Fruit fly (Drosophila melanogaster): ENCODE data around the gene Cyp6d5.

Cyp6d5 gene

DNA sequence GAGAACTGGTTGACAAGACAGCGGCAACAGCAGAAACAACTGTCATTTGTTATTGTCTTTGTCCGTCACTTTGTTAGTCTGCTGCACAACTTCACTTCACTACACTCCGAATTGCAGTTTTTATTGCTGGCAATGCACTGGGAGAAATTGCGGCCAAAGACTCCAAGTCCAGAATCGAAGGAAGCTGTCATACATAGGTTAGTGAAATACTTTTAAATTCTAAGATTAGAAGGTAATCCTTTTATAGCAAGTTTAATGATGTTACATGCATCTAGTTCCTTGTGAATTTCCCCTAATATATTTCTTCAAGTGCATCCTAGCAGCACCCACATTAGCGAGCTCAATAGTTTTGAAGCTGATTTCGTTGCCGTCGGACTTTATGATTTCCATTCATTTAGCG is 20.2 kb upstream of the Cyp6d5 start:
- TF ChIP-seq ttk (optimal IDR thresholded peaks at IDR 0.05) (no peak), insv (optimal IDR thresholded peaks at IDR 0.05) (no peak), h (optimal IDR thresholded peaks at IDR 0.05) (no peak), Myc (optimal IDR thresholded peaks at IDR 0.05) (no peak), Sin3A (optimal IDR thresholded peaks at IDR 0.05) (no peak), psq (optimal IDR thresholded peaks at IDR 0.05) (no peak)

- no peak for TF ChIP-seq ttk (optimal IDR thresholded peaks at IDR 0.05)
- no peak for TF ChIP-seq psq (optimal IDR thresholded peaks at IDR 0.05)
- TF ChIP-seq h (optimal IDR thresholded peaks at IDR 0.05) = no peak
- no peak for TF ChIP-seq Sin3A (optimal IDR thresholded peaks at IDR 0.05)
- TF ChIP-seq insv (optimal IDR thresholded peaks at IDR 0.05) = no peak
- no peak for TF ChIP-seq Myc (optimal IDR thresholded peaks at IDR 0.05)
Measured at dm6 chr3R:14009643-14010042, 19.4 kb upstream of the Cyp6d5 start.

DNA sequence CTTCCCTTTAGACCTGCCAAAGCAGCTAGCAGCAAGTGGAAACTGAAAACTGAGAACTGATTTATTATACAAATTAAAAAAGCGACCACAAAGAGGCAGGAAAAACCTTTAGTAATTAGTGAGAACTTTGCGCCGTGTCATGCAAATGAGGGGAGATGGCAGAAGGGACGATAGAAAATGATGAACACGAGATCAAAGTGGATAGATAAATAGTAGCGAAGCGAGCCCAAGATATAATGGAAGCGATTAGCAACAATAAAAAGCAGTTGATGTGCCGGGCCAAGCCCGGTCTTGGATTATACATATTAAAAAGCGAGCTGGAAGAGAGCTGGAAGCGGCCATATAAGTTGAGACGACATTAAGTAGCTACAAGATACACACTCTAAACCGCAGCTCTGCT is 17.9 kb upstream of the Cyp6d5 start:
- TF ChIP-seq insv (optimal IDR thresholded peaks at IDR 0.05) (no peak), Sin3A (optimal IDR thresholded peaks at IDR 0.05) (no peak), Myc (optimal IDR thresholded peaks at IDR 0.05) (no peak), h (optimal IDR thresholded peaks at IDR 0.05) (no peak), psq (optimal IDR thresholded peaks at IDR 0.05) (no peak), ttk (optimal IDR thresholded peaks at IDR 0.05) (no peak)

dm6 chr3R:14011629-14012028 is 17.4 kb upstream of the Cyp6d5 start:
- TF ChIP-seq Myc (optimal IDR thresholded peaks at IDR 0.05) (no peak), ttk (optimal IDR thresholded peaks at IDR 0.05) (no peak), insv (optimal IDR thresholded peaks at IDR 0.05) (no peak), psq (optimal IDR thresholded peaks at IDR 0.05) (no peak), Sin3A (optimal IDR thresholded peaks at IDR 0.05) (no peak), h (optimal IDR thresholded peaks at IDR 0.05) (no peak)

DNA sequence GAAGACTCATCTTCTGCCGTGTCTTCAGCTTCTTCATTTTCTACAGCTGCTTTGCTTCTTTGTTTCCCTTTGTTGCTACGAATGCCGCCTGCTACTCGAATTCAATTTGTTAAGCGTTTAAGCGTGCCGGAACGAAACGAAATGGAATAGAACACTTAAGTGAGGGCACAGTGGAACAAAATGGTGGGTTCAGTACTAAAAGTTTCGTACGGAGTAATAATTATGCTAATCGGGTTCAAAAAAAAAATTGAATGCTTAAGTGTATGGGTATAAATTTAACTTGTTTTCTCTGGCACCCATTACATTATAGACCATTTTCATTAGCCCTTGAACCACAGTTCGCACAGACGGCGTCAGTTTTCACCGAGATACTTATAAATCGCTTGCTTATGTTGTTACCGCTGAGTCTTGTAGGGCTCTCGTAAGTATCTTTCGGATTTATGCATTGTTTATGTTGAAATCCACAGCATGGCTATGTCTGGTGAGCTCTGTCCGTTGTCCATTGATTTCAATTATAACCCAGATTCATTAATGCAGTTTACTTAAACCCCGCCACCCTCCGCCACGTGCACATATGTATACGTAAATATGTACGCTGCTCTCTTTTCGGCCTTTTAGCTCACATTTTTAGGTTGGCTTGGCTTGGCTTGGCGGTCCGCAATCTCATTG is 16.4 kb upstream of the Cyp6d5 start:
- TF ChIP-seq Sin3A (optimal IDR thresholded peaks at IDR 0.05) (no peak), h (optimal IDR thresholded peaks at IDR 0.05) (no peak), insv (optimal IDR thresholded peaks at IDR 0.05) (no peak), psq (optimal IDR thresholded peaks at IDR 0.05) (no peak), ttk (optimal IDR thresholded peaks at IDR 0.05) (no peak), Myc (optimal IDR thresholded peaks at IDR 0.05) (no peak)

dm6 chr3R:14013827-14014488 is 15.1 kb upstream of the Cyp6d5 start:
- TF ChIP-seq psq (optimal IDR thresholded peaks at IDR 0.05) (no peak), Myc (optimal IDR thresholded peaks at IDR 0.05) (no peak), ttk (optimal IDR thresholded peaks at IDR 0.05) (no peak), h (optimal IDR thresholded peaks at IDR 0.05) (no peak), Sin3A (optimal IDR thresholded peaks at IDR 0.05) (no peak), insv (optimal IDR thresholded peaks at IDR 0.05) (no peak)

DNA sequence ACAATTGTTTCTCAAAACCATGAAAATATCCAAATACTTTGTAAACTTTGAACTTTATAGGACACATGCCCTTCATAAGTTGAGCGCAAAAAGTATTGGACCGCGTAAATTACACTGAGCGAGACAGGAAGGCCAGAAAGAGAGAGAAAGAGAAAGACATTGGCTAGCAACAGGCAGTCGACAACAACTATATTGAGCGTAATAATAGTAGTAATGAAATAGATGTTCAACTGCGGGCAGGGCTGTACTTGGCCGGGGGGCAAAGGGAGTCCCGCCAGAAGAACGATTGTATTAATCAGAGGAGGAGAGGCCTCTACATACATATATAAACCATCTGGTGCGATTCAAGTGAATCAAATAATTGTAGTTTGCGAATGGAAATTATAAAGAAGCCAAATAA is 14.4 kb upstream of the Cyp6d5 start:
- TF ChIP-seq h (optimal IDR thresholded peaks at IDR 0.05) = no peak
- no peak for TF ChIP-seq psq (optimal IDR thresholded peaks at IDR 0.05)
- TF ChIP-seq insv (optimal IDR thresholded peaks at IDR 0.05) = no peak

DNA sequence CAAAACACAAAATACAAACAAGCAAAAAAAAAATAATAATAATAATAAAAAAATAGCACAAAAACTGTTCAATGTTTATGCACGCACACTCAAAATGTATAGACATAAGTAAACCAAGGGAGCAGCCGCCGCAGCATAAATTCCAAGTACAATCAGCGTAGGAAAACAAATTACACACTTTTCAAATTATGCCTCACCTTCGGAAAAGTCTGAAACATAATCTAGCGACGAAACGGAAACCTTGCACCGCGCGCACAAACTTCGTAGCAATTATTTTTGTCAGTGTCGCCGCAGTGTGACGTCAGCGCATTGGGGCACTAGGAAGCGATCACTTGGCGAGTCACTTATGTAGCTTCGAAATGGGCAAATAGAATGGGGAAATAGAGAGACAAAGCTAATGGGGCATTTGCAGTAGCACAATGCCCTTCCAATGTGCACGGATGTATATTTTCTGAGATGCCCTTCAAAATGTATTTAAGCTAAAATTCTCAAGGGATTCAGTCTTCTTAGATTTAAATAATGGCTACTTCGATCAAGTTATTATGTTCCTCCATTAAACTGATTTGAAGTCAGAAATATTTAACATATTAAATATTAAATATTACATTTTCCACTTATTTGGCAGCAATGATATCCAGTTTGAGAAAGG is 12.1 kb upstream of the Cyp6d5 start:
- no peak for TF ChIP-seq h (optimal IDR thresholded peaks at IDR 0.05)
- TF ChIP-seq Sin3A (optimal IDR thresholded peaks at IDR 0.05) = no peak
- no peak for TF ChIP-seq ttk (optimal IDR thresholded peaks at IDR 0.05)
- no peak for TF ChIP-seq Myc (optimal IDR thresholded peaks at IDR 0.05)
- no peak for TF ChIP-seq psq (optimal IDR thresholded peaks at IDR 0.05)
- TF ChIP-seq insv (optimal IDR thresholded peaks at IDR 0.05) = no peak

dm6 chr3R:14017640-14018429 is 11.2 kb upstream of the Cyp6d5 start:
- TF ChIP-seq h (optimal IDR thresholded peaks at IDR 0.05) (no peak), insv (optimal IDR thresholded peaks at IDR 0.05) (no peak), Myc (optimal IDR thresholded peaks at IDR 0.05) (no peak), psq (optimal IDR thresholded peaks at IDR 0.05) (no peak), Sin3A (optimal IDR thresholded peaks at IDR 0.05) (no peak), ttk (optimal IDR thresholded peaks at IDR 0.05) (no peak)

dm6 chr3R:14018430-14018786 is 10.6 kb upstream of the Cyp6d5 start:
- TF ChIP-seq Myc (optimal IDR thresholded peaks at IDR 0.05) = no peak
- no peak for TF ChIP-seq Sin3A (optimal IDR thresholded peaks at IDR 0.05)
- TF ChIP-seq insv (optimal IDR thresholded peaks at IDR 0.05) = no peak
- no peak for TF ChIP-seq h (optimal IDR thresholded peaks at IDR 0.05)
- no peak for TF ChIP-seq ttk (optimal IDR thresholded peaks at IDR 0.05)
- TF ChIP-seq psq (optimal IDR thresholded peaks at IDR 0.05) = no peak

dm6 chr3R:14019407-14020050 is 9.5 kb upstream of the Cyp6d5 start:
- TF ChIP-seq psq (optimal IDR thresholded peaks at IDR 0.05) (no peak), Myc (optimal IDR thresholded peaks at IDR 0.05) (no peak), ttk (optimal IDR thresholded peaks at IDR 0.05) (no peak), h (optimal IDR thresholded peaks at IDR 0.05) (no peak), Sin3A (optimal IDR thresholded peaks at IDR 0.05) (no peak), insv (optimal IDR thresholded peaks at IDR 0.05) (no peak)
